Fruit fly (Drosophila melanogaster): Measurements from ENCODE around the gene hb.

hb gene

dm6 chr3R:8731597-8732263 lies 34.1 kb upstream of the hb start, which contains the start of the genes M1BP and CG8202 (continued):
- TF ChIP-seq mld (GFP tag; IDR thresholded peaks at IDR 0.05; ENCODE audit: partially characterized antibody): no peak
- TF ChIP-seq CG11398 (GFP tag; optimal IDR thresholded peaks at IDR 0.05): no peak
- TF ChIP-seq CG31441 (GFP tag; IDR thresholded peaks at IDR 0.05): no peak; the same call in 1 of the 2 replicates
- TF ChIP-seq sens-2 (GFP tag; IDR thresholded peaks at IDR 0.05): no peak
- TF ChIP-seq CG18619 (GFP tag; optimal IDR thresholded peaks at IDR 0.05): peak; percentile 93
- TF ChIP-seq oc (tag; optimal IDR thresholded peaks at IDR 0.05): no peak
- peak; percentile 84 for TF ChIP-seq tio (GFP tag; optimal IDR thresholded peaks at IDR 0.05)
- peak; percentile 67; the same call in 1 of the 2 replicates for TF ChIP-seq klu (GFP tag; IDR thresholded peaks at IDR 0.05)
- peak; percentile 85 for TF ChIP-seq CG10654 (GFP tag; optimal IDR thresholded peaks at IDR 0.05)
- TF ChIP-seq CG12236 (GFP tag; optimal IDR thresholded peaks at IDR 0.05): no peak
- TF ChIP-seq zf30C (GFP tag; optimal IDR thresholded peaks at IDR 0.05): no peak
- no peak for TF ChIP-seq D (optimal IDR thresholded peaks at IDR 0.05)
- TF ChIP-seq D (GFP tag; optimal IDR thresholded peaks at IDR 0.05): peak; percentile 90
- peak; percentile 74 for TF ChIP-seq CG4404 (GFP tag; IDR thresholded peaks at IDR 0.05)
- TF ChIP-seq cas (GFP tag; IDR thresholded peaks at IDR 0.05): no peak
- TF ChIP-seq CG15269 (tag; optimal IDR thresholded peaks at IDR 0.05): peak; percentile 89
- TF ChIP-seq CG10979 (tag; optimal IDR thresholded peaks at IDR 0.05): peak; percentile 93
- no peak for TF ChIP-seq Atf3 (GFP tag; optimal IDR thresholded peaks at IDR 0.05)
- no peak for TF ChIP-seq hkb (optimal IDR thresholded peaks at IDR 0.05)
- TF ChIP-seq hkb (GFP tag; IDR thresholded peaks at IDR 0.05): peak; percentile 77
- TF ChIP-seq CG32772 (GFP tag; IDR thresholded peaks at IDR 0.05): 0 out of 2 replicates have a peak, but pooled peaks have one; percentile 53
- TF ChIP-seq CG15011 (GFP tag; optimal IDR thresholded peaks at IDR 0.05): no peak
- TF ChIP-seq Chrac-16 (GFP tag; optimal IDR thresholded peaks at IDR 0.05): peak; percentile 86
- TF ChIP-seq Ravus (GFP tag; IDR thresholded peaks at IDR 0.05): no peak; the same call in 1 of the 2 replicates
- peak; percentile 83 for TF ChIP-seq vvl (GFP tag; IDR thresholded peaks at IDR 0.05)
- peak; percentile 78 for TF ChIP-seq mam (GFP tag; optimal IDR thresholded peaks at IDR 0.05)
- no peak for TF ChIP-seq CG33213 (GFP tag; optimal IDR thresholded peaks at IDR 0.05)
- no peak for TF ChIP-seq HLHmδ (GFP tag; optimal IDR thresholded peaks at IDR 0.05)
- peak; percentile 35 for TF ChIP-seq CG7271 (tag; optimal IDR thresholded peaks at IDR 0.05)
- peak; percentile 91 for TF ChIP-seq CG8388 (GFP tag; optimal IDR thresholded peaks at IDR 0.05)
- TF ChIP-seq CG12071 (GFP tag; optimal IDR thresholded peaks at IDR 0.05): no peak
- peak; percentile 81 for TF ChIP-seq cato (GFP tag; optimal IDR thresholded peaks at IDR 0.05; ENCODE audit: borderline replicate concordance)
- TF ChIP-seq jigr1 (GFP tag; IDR thresholded peaks at IDR 0.05): 0 out of 3 replicates have a peak, but pooled peaks have one; percentile 42
- peak; percentile 89 for TF ChIP-seq Med (GFP tag)
- TF ChIP-seq CG11560 (tag; IDR thresholded peaks at IDR 0.05): peak; percentile 64; the same call in 1 of the 3 replicates

dm6 chr3R:8729542-8729941 lies 31.9 kb upstream of the hb start, which contains the start of gene ranshi:
Gene ranshi, minus strand, starts transcription at chr3R:8729693.
- TF ChIP-seq zfh2 (GFP tag; optimal IDR thresholded peaks at IDR 0.05): no peak
- peak; percentile 77 for TF ChIP-seq MBD-R2 (GFP tag; IDR thresholded peaks at IDR 0.05)
- peak; percentile 15 for TF ChIP-seq pzg (GFP tag; optimal IDR thresholded peaks at IDR 0.05)
- no peak for TF ChIP-seq CG17328 (GFP tag; IDR thresholded peaks at IDR 0.05)
- TF ChIP-seq crp (GFP tag; optimal IDR thresholded peaks at IDR 0.05): peak in 1 of 2 experiments; percentile 79
- TF ChIP-seq row (GFP tag; IDR thresholded peaks at IDR 0.05): peak; percentile 11; the same call in 1 of the 3 replicates
- no peak for TF ChIP-seq Nf-YC (tag; optimal IDR thresholded peaks at IDR 0.05)
- no peak for TF ChIP-seq CG3995 (GFP tag; optimal IDR thresholded peaks at IDR 0.05)
- TF ChIP-seq Med (GFP tag): peak; percentile 28
- 0 out of 3 replicates have a peak, but pooled peaks have one; percentile 16 for TF ChIP-seq CG34224 (GFP tag; IDR thresholded peaks at IDR 0.05; ENCODE audit: partially characterized antibody)

Data from whole organism, embryonic.